Worm (Caenorhabditis elegans): ENCODE data around the gene C27D9.1.

The C27D9.1 gene

DNA sequence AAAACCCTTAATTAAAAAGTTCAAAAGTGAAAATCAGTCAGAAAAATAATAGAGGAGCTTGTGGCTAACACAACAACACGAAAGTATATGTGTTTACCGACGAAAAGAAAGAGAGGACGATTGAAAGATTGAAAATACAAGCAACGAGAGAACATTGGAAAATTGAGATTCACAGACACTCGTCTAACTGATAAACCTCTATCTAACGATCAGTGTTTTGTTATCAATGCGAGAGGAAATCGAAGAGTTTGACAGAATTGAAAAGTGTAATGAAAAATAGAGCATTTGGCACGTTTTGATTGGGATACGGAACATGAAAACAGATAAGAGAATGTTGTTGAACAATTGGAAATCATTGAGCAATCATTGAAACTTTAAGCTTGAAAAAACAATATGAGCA is 24.5 kb upstream of the C27D9.1 start:
- no peak for TF ChIP-seq flt-1 (GFP tag; IDR thresholded peaks at IDR 0.05)
- no peak for TF ChIP-seq ceh-36 (tag; optimal IDR thresholded peaks at IDR 0.05)
- TF ChIP-seq aly-1 (tag; optimal IDR thresholded peaks at IDR 0.05), result no peak
- TF ChIP-seq tra-4 (tag; optimal IDR thresholded peaks at IDR 0.05), result no peak
- no peak for TF ChIP-seq hmbx-1 (tag; optimal IDR thresholded peaks at IDR 0.05)
- no peak for TF ChIP-seq ceh-13 (GFP tag; optimal IDR thresholded peaks at IDR 0.05)
- TF ChIP-seq scrt-1 (GFP tag; IDR thresholded peaks at IDR 0.05), result no peak
- TF ChIP-seq hnd-1 (tag; optimal IDR thresholded peaks at IDR 0.05), result no peak
- no peak for TF ChIP-seq tbx-37 (GFP tag; conservative IDR thresholded peaks at IDR 0.05)
- no peak for TF ChIP-seq ama-1 (optimal IDR thresholded peaks at IDR 0.05)
- no peak for TF ChIP-seq tbx-11 (GFP tag; IDR thresholded peaks at IDR 0.05)
- TF ChIP-seq F13C5.2 (tag; optimal IDR thresholded peaks at IDR 0.05), result no peak
- no peak for TF ChIP-seq sea-1 (GFP tag; conservative IDR thresholded peaks at IDR 0.05)
- TF ChIP-seq hmg-4 (GFP tag; optimal IDR thresholded peaks at IDR 0.05), result no peak
- no peak for TF ChIP-seq ets-7 (tag; optimal IDR thresholded peaks at IDR 0.05)

DNA sequence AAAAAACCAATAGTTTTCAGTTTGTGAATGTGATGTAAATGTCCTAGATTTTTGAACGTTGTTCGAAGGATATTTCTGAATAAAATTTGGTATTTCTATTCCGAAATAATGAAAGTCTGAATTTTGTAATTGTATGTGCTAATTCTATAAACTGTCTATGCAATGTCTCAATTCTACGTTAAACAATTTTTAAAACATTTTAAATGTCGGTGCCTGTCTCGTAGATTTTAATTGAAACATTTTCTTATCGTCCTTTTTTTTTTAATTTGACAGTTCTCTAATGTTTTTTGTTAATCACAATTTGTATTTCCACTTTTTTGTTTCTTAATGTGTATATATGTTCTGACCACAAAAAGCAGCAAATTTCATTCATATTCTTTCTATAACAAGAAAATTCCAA is 23.5 kb upstream of the C27D9.1 start, which contains the start of gene F41C3.7:
Gene F41C3.7 (plus strand): TSS at position 301 of the 400 bp plus-strand sequence.
- TF ChIP-seq flt-1 (GFP tag; IDR thresholded peaks at IDR 0.05) (no peak), hmg-4 (GFP tag; optimal IDR thresholded peaks at IDR 0.05) (no peak), F13C5.2 (tag; optimal IDR thresholded peaks at IDR 0.05) (no peak), tra-4 (tag; optimal IDR thresholded peaks at IDR 0.05) (no peak), ceh-13 (GFP tag; optimal IDR thresholded peaks at IDR 0.05) (no peak), hmbx-1 (tag; optimal IDR thresholded peaks at IDR 0.05) (no peak), tbx-11 (GFP tag; IDR thresholded peaks at IDR 0.05) (no peak), ama-1 (optimal IDR thresholded peaks at IDR 0.05) (no peak)

- TF ChIP-seq ama-1 (optimal IDR thresholded peaks at IDR 0.05) (no peak), scrt-1 (GFP tag; IDR thresholded peaks at IDR 0.05) (no peak), flt-1 (GFP tag; IDR thresholded peaks at IDR 0.05) (no peak), ceh-13 (GFP tag; optimal IDR thresholded peaks at IDR 0.05) (no peak), F13C5.2 (tag; optimal IDR thresholded peaks at IDR 0.05) (no peak), hmbx-1 (tag; optimal IDR thresholded peaks at IDR 0.05) (no peak), sea-1 (GFP tag; conservative IDR thresholded peaks at IDR 0.05) (no peak), hnd-1 (tag; optimal IDR thresholded peaks at IDR 0.05) (no peak), tra-4 (tag; optimal IDR thresholded peaks at IDR 0.05) (no peak), tbx-11 (GFP tag; IDR thresholded peaks at IDR 0.05) (no peak), ets-7 (tag; optimal IDR thresholded peaks at IDR 0.05) (no peak)
Measured at ce11 chrII:4733848-4734247, 19.4 kb upstream of the C27D9.1 start, which contains the start of gene F41C3.11. F41C3.11 (minus strand) TSS chrII:4733948.

DNA sequence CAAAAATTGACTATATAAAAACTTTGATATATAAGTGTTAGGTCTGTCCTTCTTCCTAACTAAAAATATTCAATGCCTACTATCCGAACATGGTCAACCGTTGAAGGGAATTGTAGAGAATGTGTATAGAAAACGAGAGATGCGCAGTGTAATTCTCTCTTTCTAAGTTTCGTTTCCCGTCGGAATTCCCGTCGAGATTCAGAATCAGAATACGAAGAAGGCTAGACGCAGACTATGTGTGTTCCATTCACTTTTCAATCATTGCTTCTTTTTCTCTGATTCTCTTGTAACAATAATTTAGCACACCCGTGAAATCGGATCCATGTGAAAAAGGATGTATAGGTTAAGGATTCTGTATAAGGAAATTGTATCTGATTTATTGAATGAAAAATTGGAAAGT is 18.7 kb upstream of the C27D9.1 start:
- TF ChIP-seq tbx-37 (GFP tag; conservative IDR thresholded peaks at IDR 0.05), result no peak
- TF ChIP-seq B0310.2 (tag; optimal IDR thresholded peaks at IDR 0.05), result no peak
- TF ChIP-seq ceh-36 (tag; optimal IDR thresholded peaks at IDR 0.05), result no peak
- no peak for TF ChIP-seq ama-1 (optimal IDR thresholded peaks at IDR 0.05)
- TF ChIP-seq tra-4 (tag; optimal IDR thresholded peaks at IDR 0.05), result no peak
- TF ChIP-seq hmg-4 (GFP tag; optimal IDR thresholded peaks at IDR 0.05), result no peak
- TF ChIP-seq sea-1 (GFP tag; conservative IDR thresholded peaks at IDR 0.05), result no peak
- TF ChIP-seq aly-1 (tag; optimal IDR thresholded peaks at IDR 0.05), result no peak
- no peak for TF ChIP-seq hnd-1 (tag; optimal IDR thresholded peaks at IDR 0.05)
- TF ChIP-seq pes-1 (GFP tag; IDR thresholded peaks at IDR 0.05), result no peak
- TF ChIP-seq scrt-1 (GFP tag; IDR thresholded peaks at IDR 0.05), result no peak
- TF ChIP-seq hmbx-1 (tag; optimal IDR thresholded peaks at IDR 0.05), result no peak
- no peak for TF ChIP-seq F13C5.2 (tag; optimal IDR thresholded peaks at IDR 0.05)
- no peak for TF ChIP-seq ceh-13 (GFP tag; optimal IDR thresholded peaks at IDR 0.05)
- TF ChIP-seq tbx-11 (GFP tag; IDR thresholded peaks at IDR 0.05), result no peak
- no peak for TF ChIP-seq flt-1 (GFP tag; IDR thresholded peaks at IDR 0.05)
- no peak for TF ChIP-seq ets-7 (tag; optimal IDR thresholded peaks at IDR 0.05)

- TF ChIP-seq F13C5.2 (tag; optimal IDR thresholded peaks at IDR 0.05) (no peak), tbx-11 (GFP tag; IDR thresholded peaks at IDR 0.05) (no peak), ceh-36 (tag; optimal IDR thresholded peaks at IDR 0.05) (no peak), B0310.2 (tag; optimal IDR thresholded peaks at IDR 0.05) (no peak), sea-1 (GFP tag; conservative IDR thresholded peaks at IDR 0.05) (no peak), hnd-1 (tag; optimal IDR thresholded peaks at IDR 0.05) (no peak), ets-7 (tag; optimal IDR thresholded peaks at IDR 0.05) (no peak), pes-1 (GFP tag; IDR thresholded peaks at IDR 0.05) (no peak), flt-1 (GFP tag; IDR thresholded peaks at IDR 0.05) (no peak), tbx-37 (GFP tag; conservative IDR thresholded peaks at IDR 0.05) (no peak), hmbx-1 (tag; optimal IDR thresholded peaks at IDR 0.05) (no peak), tra-4 (tag; optimal IDR thresholded peaks at IDR 0.05) (no peak), ceh-13 (GFP tag; optimal IDR thresholded peaks at IDR 0.05) (no peak), hmg-4 (GFP tag; optimal IDR thresholded peaks at IDR 0.05) (no peak)
Measured at ce11 chrII:4736585-4736984, 16.6 kb upstream of the C27D9.1 start.

DNA sequence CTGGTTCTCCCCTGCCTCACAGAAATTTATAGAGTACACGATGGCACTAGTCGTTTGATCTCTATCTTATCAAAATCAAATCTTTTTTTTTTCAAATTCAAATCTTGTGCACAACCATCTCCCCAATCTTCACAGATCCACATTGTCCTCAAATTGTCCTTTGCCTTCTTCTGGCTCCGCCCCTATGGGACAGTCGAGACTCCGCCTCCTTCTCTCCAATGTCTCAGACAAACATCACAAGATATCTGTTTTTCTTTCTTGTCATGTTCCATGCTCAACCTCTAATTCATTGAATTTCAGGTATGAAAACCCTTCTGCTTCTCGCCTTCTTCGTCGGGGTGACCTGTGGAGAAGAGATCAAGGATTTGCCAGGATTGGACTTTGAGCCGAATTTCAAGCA is 15.9 kb upstream of the C27D9.1 start, which contains the start of gene ctsa-1.1:
Gene ctsa-1.1 (plus strand): TSS at position 301 of the 400 bp plus-strand sequence.
- TF ChIP-seq pes-1 (GFP tag; IDR thresholded peaks at IDR 0.05) (no peak), hmg-4 (GFP tag; optimal IDR thresholded peaks at IDR 0.05) (no peak), F13C5.2 (tag; optimal IDR thresholded peaks at IDR 0.05) (no peak), tbx-11 (GFP tag; IDR thresholded peaks at IDR 0.05) (no peak), hmbx-1 (tag; optimal IDR thresholded peaks at IDR 0.05) (no peak), ets-7 (tag; optimal IDR thresholded peaks at IDR 0.05) (no peak), ceh-36 (tag; optimal IDR thresholded peaks at IDR 0.05) (no peak), hnd-1 (tag; optimal IDR thresholded peaks at IDR 0.05) (no peak), flt-1 (GFP tag; IDR thresholded peaks at IDR 0.05) (no peak), ceh-13 (GFP tag; optimal IDR thresholded peaks at IDR 0.05) (no peak), sea-1 (GFP tag; conservative IDR thresholded peaks at IDR 0.05) (no peak), B0310.2 (tag; optimal IDR thresholded peaks at IDR 0.05) (no peak), tra-4 (tag; optimal IDR thresholded peaks at IDR 0.05) (no peak), ama-1 (optimal IDR thresholded peaks at IDR 0.05) (no peak), tbx-37 (GFP tag; conservative IDR thresholded peaks at IDR 0.05) (no peak), scrt-1 (GFP tag; IDR thresholded peaks at IDR 0.05) (no peak), aly-1 (tag; optimal IDR thresholded peaks at IDR 0.05) (no peak)

ce11 chrII:4739984-4740462 is 13.2 kb upstream of the C27D9.1 start, which contains the start of gene eas-1:
eas-1 (plus strand) TSS chrII:4740412.
- peak; percentile 92 for TF ChIP-seq tbx-37 (GFP tag; conservative IDR thresholded peaks at IDR 0.05)
- no peak for TF ChIP-seq ama-1 (optimal IDR thresholded peaks at IDR 0.05)
- peak; percentile 49 for TF ChIP-seq ets-7 (tag; optimal IDR thresholded peaks at IDR 0.05)
- peak; percentile 71; the same call in 1 of the 2 replicates for TF ChIP-seq pes-1 (GFP tag; IDR thresholded peaks at IDR 0.05)
- no peak for TF ChIP-seq flt-1 (GFP tag; IDR thresholded peaks at IDR 0.05)
- TF ChIP-seq hmg-4 (GFP tag; optimal IDR thresholded peaks at IDR 0.05), result peak; percentile 69
- no peak for TF ChIP-seq scrt-1 (GFP tag; IDR thresholded peaks at IDR 0.05)
- TF ChIP-seq aly-1 (tag; optimal IDR thresholded peaks at IDR 0.05), result no peak
- TF ChIP-seq ceh-13 (GFP tag; optimal IDR thresholded peaks at IDR 0.05), result no peak
- no peak for TF ChIP-seq sea-1 (GFP tag; conservative IDR thresholded peaks at IDR 0.05)
- TF ChIP-seq tra-4 (tag; optimal IDR thresholded peaks at IDR 0.05), result no peak
- TF ChIP-seq B0310.2 (tag; optimal IDR thresholded peaks at IDR 0.05), result no peak
- no peak for TF ChIP-seq tbx-11 (GFP tag; IDR thresholded peaks at IDR 0.05)
- no peak for TF ChIP-seq hmbx-1 (tag; optimal IDR thresholded peaks at IDR 0.05)
- TF ChIP-seq F13C5.2 (tag; optimal IDR thresholded peaks at IDR 0.05), result peak; percentile 40
- no peak for TF ChIP-seq ceh-36 (tag; optimal IDR thresholded peaks at IDR 0.05)
